Worm (Caenorhabditis elegans): ENCODE measurements around the gene hyls-1.

Gene hyls-1

ce11 chrV:7288699-7289098 lies 51.5 kb downstream of the hyls-1 start, which contains the start of gene C13A2.1:
TSS of gene C13A2.1 (plus strand) at chrV:7288999.
- TF ChIP-seq ztf-4 (tag; optimal IDR thresholded peaks at IDR 0.05) (no peak), ceh-88 (GFP tag; IDR thresholded peaks at IDR 0.05) (no peak), sox-4 (tag; optimal IDR thresholded peaks at IDR 0.05) (no peak), mdl-1 (tag; optimal IDR thresholded peaks at IDR 0.05) (no peak), lin-15B (tag; optimal IDR thresholded peaks at IDR 0.05) (no peak), ceh-8 (GFP tag; optimal IDR thresholded peaks at IDR 0.05) (no peak), nhr-20 (tag; optimal IDR thresholded peaks at IDR 0.05) (no peak), fkh-4 (tag; optimal IDR thresholded peaks at IDR 0.05; ENCODE audit: borderline replicate concordance) (no peak), C16A3.4 (tag; optimal IDR thresholded peaks at IDR 0.05) (no peak), unc-86 (tag; optimal IDR thresholded peaks at IDR 0.05) (no peak), C04F5.9 (tag; optimal IDR thresholded peaks at IDR 0.05) (no peak)

All from whole organism, L1 larva.